Worm (Caenorhabditis elegans) whole organism, mixed stage, embryonic: Measurements from ENCODE around the gene scl-2.

Experiments used
- bed-3 ChIP-seq: fragments of 200-800 bp; sonication (Bioruptor generic); optimal IDR thresholded peaks from 3 replicates; lab custom pipeline; 2018; ENCODE audit warnings: mild to moderate bottlenecking, missing genetic modification characterization, moderate library complexity, missing compliant biosample characterization
- ceh-39 ChIP-seq: fragments of 150-350 bp; optimal IDR thresholded peaks from 2 replicates; lab custom pipeline; 2014; ENCODE audit warnings: missing biosample characterization, missing genetic modification characterization
- ceh-43 ChIP-seq: fragments of 200-800 bp; sonication (Bioruptor generic); optimal IDR thresholded peaks from 2 replicates; lab custom pipeline; 2018; ENCODE audit warnings: mild to moderate bottlenecking, missing genetic modification characterization, moderate library complexity, missing compliant biosample characterization
- ceh-83 ChIP-seq: fragments of 200-800 bp; sonication (Bioruptor generic); optimal IDR thresholded peaks from 2 replicates; lab custom pipeline; 2018; ENCODE audit warnings: mild to moderate bottlenecking, missing genetic modification characterization, missing compliant biosample characterization
- ces-1 ChIP-seq: fragments of 150-350 bp; optimal IDR thresholded peaks from 2 replicates; lab custom pipeline; 2014; ENCODE audit warnings: missing biosample characterization, missing genetic modification reagents, missing genetic modification characterization
- cnd-1 ChIP-seq: fragments of 200-800 bp; sonication (Bioruptor generic); optimal IDR thresholded peaks from 2 replicates; lab custom pipeline; 2018; ENCODE audit warnings: mild to moderate bottlenecking, missing genetic modification characterization, missing compliant biosample characterization
- drap-1 ChIP-seq: fragments of 200-800 bp; sonication (Bioruptor generic); optimal IDR thresholded peaks from 3 replicates; lab custom pipeline; 2018; ENCODE audit warnings: mild to moderate bottlenecking, missing genetic modification characterization, missing compliant biosample characterization
- elt-3 ChIP-seq: fragments of 150-350 bp; optimal IDR thresholded peaks from 2 replicates; lab custom pipeline; 2014; ENCODE audit warnings: missing biosample characterization, missing genetic modification characterization
- flh-1 ChIP-seq: fragments of 200-800 bp; sonication (Bioruptor generic); optimal IDR thresholded peaks from 2 replicates; lab custom pipeline; 2018; ENCODE audit warnings: mild to moderate bottlenecking, missing genetic modification characterization, moderate library complexity, missing compliant biosample characterization
- ham-2 ChIP-seq: fragments of 200-800 bp; sonication (Bioruptor generic); optimal IDR thresholded peaks from 2 replicates; lab custom pipeline; 2018; ENCODE audit warnings: mild to moderate bottlenecking, missing genetic modification characterization, missing compliant biosample characterization
- hlh-1 ChIP-seq: fragments of 150-350 bp; optimal IDR thresholded peaks from 2 replicates; lab custom pipeline; 2014; ENCODE audit warnings: missing biosample characterization, missing genetic modification reagents, missing genetic modification characterization
- lin-32 ChIP-seq: fragments of 200-800 bp; sonication (Bioruptor generic); optimal IDR thresholded peaks from 2 replicates; lab custom pipeline; 2018; ENCODE audit warnings: mild to moderate bottlenecking, missing genetic modification characterization, missing compliant biosample characterization
- lsy-2 ChIP-seq: fragments of 150-350 bp; optimal IDR thresholded peaks from 2 replicates; lab custom pipeline; 2014; ENCODE audit warnings: missing biosample characterization, missing genetic modification characterization
- mab-5 ChIP-seq: fragments of 150-350 bp; optimal IDR thresholded peaks from 2 replicates; lab custom pipeline; 2014; ENCODE audit warnings: missing biosample characterization, missing genetic modification characterization
- mep-1 ChIP-seq: fragments of 150-350 bp; optimal IDR thresholded peaks from 2 replicates; lab custom pipeline; 2017; ENCODE audit warnings: missing biosample characterization, missing genetic modification reagents, missing genetic modification characterization, inconsistent platforms
- mls-2 ChIP-seq: sonication (generic microtip); optimal IDR thresholded peaks from 2 replicates; lab custom pipeline; 2016; ENCODE audit warnings: mild to moderate bottlenecking, missing genetic modification characterization, moderate library complexity, missing compliant biosample characterization
- nhr-12 ChIP-seq: fragments of 150-350 bp; optimal IDR thresholded peaks from 2 replicates; lab custom pipeline; 2014; ENCODE audit warnings: missing biosample characterization, missing genetic modification characterization
- nhr-2 ChIP-seq: fragments of 150-350 bp; optimal IDR thresholded peaks from 2 replicates; lab custom pipeline; 2014; ENCODE audit warnings: missing biosample characterization, missing genetic modification characterization
- nhr-237 ChIP-seq: fragments of 150-350 bp; optimal IDR thresholded peaks from 2 replicates; lab custom pipeline; 2014; ENCODE audit warnings: missing biosample characterization, missing genetic modification characterization
- nhr-28 ChIP-seq: fragments of 150-350 bp; optimal IDR thresholded peaks from 2 replicates; lab custom pipeline; 2014; ENCODE audit warnings: missing biosample characterization, missing genetic modification characterization
- nhr-76 ChIP-seq: sonication (generic microtip); optimal IDR thresholded peaks from 2 replicates; lab custom pipeline; 2017; ENCODE audit warnings: missing biosample characterization, missing genetic modification characterization
- pha-4 ChIP-seq: fragments of 150-350 bp; optimal IDR thresholded peaks from 2 replicates; lab custom pipeline; 2018; ENCODE audit warnings: missing biosample characterization, missing genetic modification reagents, missing genetic modification characterization
- sem-2 ChIP-seq: fragments of 200-800 bp; sonication (Bioruptor generic); optimal IDR thresholded peaks from 2 replicates; lab custom pipeline; 2018; ENCODE audit warnings: mild to moderate bottlenecking, missing genetic modification characterization, missing compliant biosample characterization
- snpc-4 ChIP-seq: fragments of 150-350 bp; optimal IDR thresholded peaks from 2 replicates; lab custom pipeline; 2014; ENCODE audit warnings: missing biosample characterization, missing genetic modification characterization
- sptf-1 ChIP-seq: sonication (generic microtip); optimal IDR thresholded peaks from 2 replicates; lab custom pipeline; 2017; ENCODE audit warnings: mild to moderate bottlenecking, missing genetic modification characterization, moderate library complexity, missing compliant biosample characterization
- tbx-8 ChIP-seq: fragments of 200-800 bp; sonication (Bioruptor generic); optimal IDR thresholded peaks from 2 replicates; lab custom pipeline; 2018; ENCODE audit warnings: mild to moderate bottlenecking, missing genetic modification characterization, moderate library complexity, missing compliant biosample characterization
- unc-120 ChIP-seq: sonication (generic microtip); optimal IDR thresholded peaks from 2 replicates; lab custom pipeline; 2017; ENCODE audit warnings: missing genetic modification characterization, missing compliant biosample characterization; ENCODE audit not compliant: poor library complexity, severe bottlenecking
- unc-62 ChIP-seq: fragments of 150-350 bp; optimal IDR thresholded peaks from 2 replicates; lab custom pipeline; 2014; ENCODE audit warnings: missing biosample characterization, missing genetic modification reagents, missing genetic modification characterization
- zip-8 ChIP-seq: fragments of 150-350 bp; optimal IDR thresholded peaks from 2 replicates; lab custom pipeline; 2014; ENCODE audit warnings: missing biosample characterization, missing genetic modification characterization

The scl-2 gene

ce11 chrIV:13038888-13039287, 18.6 kb upstream of the scl-2 start, which contains the start of gene F49E11.2:
F49E11.2 (minus strand) TSS chrIV:13038988.
- no peak for TF ChIP-seq lsy-2 (tag; lab: Kevin White, UChicago)
- no peak for TF ChIP-seq nhr-237 (tag; lab: Kevin White, UChicago)
- no peak for TF ChIP-seq drap-1 (GFP tag; lab: Kevin White, UChicago)
- TF ChIP-seq ham-2 (GFP tag; lab: Kevin White, UChicago) = no peak
- TF ChIP-seq nhr-76 (tag; lab: Kevin White, UChicago) = no peak

- no peak for TF ChIP-seq sem-2 (GFP tag; lab: Kevin White, UChicago)
- no peak for TF ChIP-seq nhr-12 (tag; lab: Kevin White, UChicago)
- no peak for TF ChIP-seq lin-32 (GFP tag; lab: Kevin White, UChicago)
- no peak for TF ChIP-seq ces-1
- TF ChIP-seq cnd-1 (tag; lab: Kevin White, UChicago) = no peak
- no peak for TF ChIP-seq snpc-4 (tag; lab: Kevin White, UChicago)
- no peak for TF ChIP-seq sptf-1 (tag; lab: Kevin White, UChicago)
- no peak for TF ChIP-seq mab-5
- TF ChIP-seq nhr-76 (tag; lab: Kevin White, UChicago) = no peak
- TF ChIP-seq tbx-8 = no peak
- no peak for TF ChIP-seq mls-2 (tag; lab: Kevin White, UChicago)
- TF ChIP-seq unc-62 (GFP tag; lab: Kevin White, UChicago) = no peak
- TF ChIP-seq flh-1 (GFP tag; lab: Kevin White, UChicago) = no peak
- TF ChIP-seq elt-3 (tag; lab: Kevin White, UChicago) = no peak
- TF ChIP-seq ceh-83 (GFP tag; lab: Kevin White, UChicago) = no peak
- no peak for TF ChIP-seq lsy-2 (tag; lab: Kevin White, UChicago)
Measured at ce11 chrIV:13041486-13041885, 16.0 kb upstream of the scl-2 start.

DNA sequence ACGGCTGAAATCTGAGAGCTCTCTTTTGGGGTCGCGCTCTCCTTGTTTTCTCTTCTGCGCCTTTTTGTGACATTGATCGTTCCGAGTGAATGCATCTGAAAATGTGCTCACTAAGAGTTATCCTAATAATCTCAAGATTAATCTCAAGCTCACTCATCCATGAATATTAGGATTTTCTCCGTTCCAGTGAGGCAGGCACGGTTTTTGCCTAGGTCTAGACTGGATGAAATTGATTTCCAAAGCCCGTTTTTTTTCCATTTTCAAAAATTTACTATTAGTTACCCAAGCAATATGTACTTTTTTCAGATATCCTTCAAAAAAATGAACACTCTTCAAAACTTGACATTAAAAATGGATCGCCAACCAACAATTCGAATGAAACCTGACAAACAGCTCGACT, 15.4 kb upstream of the scl-2 start, which contains the start of gene amt-2:
Gene amt-2, plus strand, starts transcription at position 301 of the 400 bp plus-strand sequence.
- TF ChIP-seq flh-1 (GFP tag; lab: Kevin White, UChicago) (no peak), ceh-39 (no peak), mab-5 (no peak)

DNA sequence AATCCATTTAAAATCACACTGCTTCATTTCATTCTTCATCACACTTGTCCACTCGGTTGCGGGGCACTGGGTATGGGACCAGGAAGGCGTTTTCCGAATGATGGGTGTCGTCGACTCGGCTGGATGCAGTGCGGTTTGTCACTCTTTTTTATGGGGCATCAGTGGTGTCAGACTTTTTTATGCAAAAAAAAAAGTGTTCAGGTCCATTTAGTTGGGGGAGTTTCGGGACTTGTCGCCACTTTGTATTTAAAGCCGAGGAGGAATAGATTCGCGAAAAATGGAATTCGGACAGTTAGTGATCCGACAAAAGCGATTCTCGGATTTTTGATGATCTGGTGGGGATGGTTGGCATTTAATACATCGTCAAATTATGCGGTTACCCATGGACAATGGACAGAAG, 12.5 kb upstream of the scl-2 start:
- TF ChIP-seq nhr-2 (tag; lab: Kevin White, UChicago) = no peak
- TF ChIP-seq mep-1 (tag; lab: Kevin White, UChicago) = no peak
- no peak for TF ChIP-seq unc-62 (GFP tag; lab: Kevin White, UChicago)

DNA sequence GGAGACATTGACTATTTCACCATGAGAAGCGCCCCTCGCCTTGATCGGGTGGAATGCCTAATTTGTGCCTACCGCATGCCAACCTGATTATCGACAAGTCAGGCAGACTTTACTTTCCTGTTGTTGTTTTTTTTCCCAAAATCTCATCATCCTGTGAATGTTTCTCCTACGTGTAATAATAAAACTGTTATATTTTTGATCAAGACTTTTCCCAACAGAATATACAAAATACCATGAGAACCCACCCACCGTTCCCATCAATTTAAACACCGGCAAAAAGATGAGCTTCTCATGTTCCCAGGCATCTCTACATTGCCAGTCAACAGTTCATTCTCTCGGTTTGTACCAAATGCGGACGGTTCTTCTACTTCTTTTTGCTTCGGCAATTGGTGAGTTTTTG, 10.7 kb upstream of the scl-2 start, which contains the start of gene scl-9:
Gene scl-9, plus strand, starts transcription at position 301 of the 400 bp plus-strand sequence.
- TF ChIP-seq mab-5 (no peak), hlh-1 (tag; lab: Kevin White, UChicago) (no peak), nhr-12 (tag; lab: Kevin White, UChicago) (no peak), lsy-2 (tag; lab: Kevin White, UChicago) (no peak), ceh-39 (no peak), unc-120 (tag; lab: Kevin White, UChicago) (no peak), unc-62 (GFP tag; lab: Kevin White, UChicago) (no peak), pha-4 (tag; lab: Kevin White, UChicago) (no peak), nhr-2 (tag; lab: Kevin White, UChicago) (no peak), sem-2 (GFP tag; lab: Kevin White, UChicago) (no peak), mls-2 (tag; lab: Kevin White, UChicago) (no peak), cnd-1 (tag; lab: Kevin White, UChicago) (no peak), tbx-8 (no peak)
- TF ChIP-seq, all 35 proteins: peak for 0

DNA sequence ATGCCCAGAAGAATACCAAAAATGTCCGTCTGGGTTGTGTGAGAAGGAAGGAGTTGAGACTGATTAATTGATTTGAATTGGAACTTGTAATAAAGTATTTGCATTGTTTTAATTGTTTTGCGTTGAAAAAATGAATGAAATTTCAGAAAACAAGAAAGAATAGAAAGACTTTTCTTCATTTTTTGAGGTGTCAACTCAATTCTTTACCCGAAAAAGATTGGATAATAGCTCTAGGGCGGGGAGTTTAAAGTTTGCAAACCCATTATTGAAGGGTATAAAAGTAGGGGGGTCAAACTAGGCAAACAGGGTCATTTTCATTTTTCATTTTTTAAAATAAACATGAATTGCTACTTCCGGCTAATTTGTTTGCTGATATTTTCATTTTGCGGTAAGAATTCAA, 9.4 kb upstream of the scl-2 start, which contains the start of gene scl-10:
Gene scl-10, plus strand, starts transcription at position 301 of the 400 bp plus-strand sequence.
- TF ChIP-seq unc-62 (GFP tag; lab: Kevin White, UChicago) = no peak
- no peak for TF ChIP-seq nhr-237 (tag; lab: Kevin White, UChicago)
- no peak for TF ChIP-seq flh-1 (GFP tag; lab: Kevin White, UChicago)
- TF ChIP-seq ham-2 (GFP tag; lab: Kevin White, UChicago) = no peak
- TF ChIP-seq nhr-76 (tag; lab: Kevin White, UChicago) = no peak
- TF ChIP-seq ceh-43 (GFP tag; lab: Kevin White, UChicago) = no peak
- no peak for TF ChIP-seq ceh-39
- TF ChIP-seq hlh-1 (tag; lab: Kevin White, UChicago) = no peak
- no peak for TF ChIP-seq drap-1 (GFP tag; lab: Kevin White, UChicago)
- no peak for TF ChIP-seq bed-3
- TF ChIP-seq nhr-28 (tag; lab: Kevin White, UChicago) = no peak
- no peak for TF ChIP-seq lsy-2 (tag; lab: Kevin White, UChicago)
- no peak for TF ChIP-seq lin-32 (GFP tag; lab: Kevin White, UChicago)
- TF ChIP-seq zip-8 (tag; lab: Kevin White, UChicago) = no peak
- TF ChIP-seq, all 35 proteins: peak for 0
